Fruit fly (Drosophila melanogaster): ENCODE measurements around the gene CG6276.

Gene CG6276

dm6 chr3R:15277926-15278869, 41.7 kb downstream of the CG6276 start, which contains the start of the genes MRG15 and Tm1 (continued):
- TF ChIP-seq chinmo (GFP tag; IDR thresholded peaks at IDR 0.05; ENCODE audit: partially characterized antibody) (peak; percentile 65; the same call in 1 of the 4 replicates), Dip2 (GFP tag; IDR thresholded peaks at IDR 0.05) (no peak), Abd-B (GFP tag; optimal IDR thresholded peaks at IDR 0.05) (peak; percentile 28), dati (GFP tag; IDR thresholded peaks at IDR 0.05) (no peak), CG17361 (GFP tag; IDR thresholded peaks at IDR 0.05) (0 out of 3 replicates have a peak, but pooled peaks have one; percentile 10), CG31441 (GFP tag; IDR thresholded peaks at IDR 0.05) (no peak), mld (GFP tag; IDR thresholded peaks at IDR 0.05; ENCODE audit: partially characterized antibody) (peak; percentile 43; the same call in 1 of the 3 replicates), Mrtf (GFP tag; IDR thresholded peaks at IDR 0.05) (no peak), amos (GFP tag; IDR thresholded peaks at IDR 0.05; ENCODE audit: partially characterized antibody) (peak; percentile 74; the same call in 1 of the 2 replicates), Med (GFP tag) (peak; percentile 35), nerfin-2 (GFP tag; IDR thresholded peaks at IDR 0.05; ENCODE audit: partially characterized antibody) (peak; percentile 67), CG32767 (GFP tag; IDR thresholded peaks at IDR 0.05) (no peak), Bgb (GFP tag; IDR thresholded peaks at IDR 0.05; ENCODE audit: partially characterized antibody) (peak; percentile 71), CG3995 (GFP tag; optimal IDR thresholded peaks at IDR 0.05) (no peak), ssp (GFP tag; IDR thresholded peaks at IDR 0.05) (no peak), CG9215 (GFP tag; IDR thresholded peaks at IDR 0.05) (no peak), CG14860 (GFP tag; IDR thresholded peaks at IDR 0.05; ENCODE audit: partially characterized antibody) (peak; percentile 53; the same call in 2 of the 3 replicates), gfzf (GFP tag; optimal IDR thresholded peaks at IDR 0.05) (peak; percentile 74), CG18476 (GFP tag; optimal IDR thresholded peaks at IDR 0.05) (no peak), Fer1 (GFP tag; optimal IDR thresholded peaks at IDR 0.05) (peak; percentile 2), MESR4 (GFP tag; optimal IDR thresholded peaks at IDR 0.05) (peak; percentile 49), CG9727 (GFP tag; optimal IDR thresholded peaks at IDR 0.05) (peak; percentile 12), CG2129 (GFP tag; IDR thresholded peaks at IDR 0.05; ENCODE audit: partially characterized antibody) (0 out of 2 replicates have a peak, but pooled peaks have one; percentile 19), Doc3 (GFP tag; IDR thresholded peaks at IDR 0.05; ENCODE audit: partially characterized antibody) (peak; percentile 70), CG17385 (GFP tag; optimal IDR thresholded peaks at IDR 0.05) (no peak), Elba2 (GFP tag; optimal IDR thresholded peaks at IDR 0.05) (no peak), CG8944 (GFP tag; optimal IDR thresholded peaks at IDR 0.05) (no peak), slp2 (GFP tag; optimal IDR thresholded peaks at IDR 0.05) (peak; percentile 14), CG1647 (GFP tag; optimal IDR thresholded peaks at IDR 0.05) (no peak), MBD-R2 (GFP tag; IDR thresholded peaks at IDR 0.05) (peak; percentile 79), CG12659 (GFP tag; optimal IDR thresholded peaks at IDR 0.05) (peak; percentile 17), B-H2 (GFP tag; optimal IDR thresholded peaks at IDR 0.05) (no peak), CG9932 (GFP tag; IDR thresholded peaks at IDR 0.05) (peak; percentile 33; the same call in 1 of the 2 replicates), CG7786 (GFP tag; optimal IDR thresholded peaks at IDR 0.05) (no peak), nmo (GFP tag; optimal IDR thresholded peaks at IDR 0.05) (peak; percentile 9), CG16813 (GFP tag; IDR thresholded peaks at IDR 0.05; ENCODE audit: partially characterized antibody) (peak; percentile 65), chif (GFP tag; optimal IDR thresholded peaks at IDR 0.05) (no peak), ci (GFP tag; IDR thresholded peaks at IDR 0.05) (0 out of 3 replicates have a peak, but pooled peaks have one; percentile 36), Sin3A (optimal IDR thresholded peaks at IDR 0.05) (peak; percentile 50), ken (GFP tag; IDR thresholded peaks at IDR 0.05) (no peak), D19B (GFP tag; optimal IDR thresholded peaks at IDR 0.05) (peak; percentile 99)

All from whole organism, embryonic.